Worm (Caenorhabditis elegans) whole organism, mixed stage, embryonic: ENCODE measurements around the gene scc-1.

Source experiments
- ceh-39 ChIP-seq: fragments of 150-350 bp; optimal IDR thresholded peaks from 2 replicates; lab custom pipeline; 2014; ENCODE audit warnings: missing biosample characterization, missing genetic modification characterization
- ces-1 ChIP-seq: fragments of 150-350 bp; optimal IDR thresholded peaks from 2 replicates; lab custom pipeline; 2014; ENCODE audit warnings: missing biosample characterization, missing genetic modification reagents, missing genetic modification characterization
- elt-1 ChIP-seq: sonication (generic microtip); optimal IDR thresholded peaks from 2 replicates; lab custom pipeline; 2017; ENCODE audit warnings: missing genetic modification characterization, mild to moderate bottlenecking, missing compliant biosample characterization, antibody characterized with exemption, moderate library complexity, borderline replicate concordance; ENCODE audit not compliant: insufficient read depth
- hlh-1 ChIP-seq: fragments of 150-350 bp; optimal IDR thresholded peaks from 2 replicates; lab custom pipeline; 2014; ENCODE audit warnings: missing biosample characterization, missing genetic modification reagents, missing genetic modification characterization
- lin-13 ChIP-seq: fragments of 150-350 bp; optimal IDR thresholded peaks from 2 replicates; lab custom pipeline; 2014; ENCODE audit warnings: missing biosample characterization, missing genetic modification characterization
- lsy-2 ChIP-seq: fragments of 150-350 bp; optimal IDR thresholded peaks from 2 replicates; lab custom pipeline; 2014; ENCODE audit warnings: missing biosample characterization, missing genetic modification characterization
- mep-1 ChIP-seq: fragments of 150-350 bp; optimal IDR thresholded peaks from 2 replicates; lab custom pipeline; 2017; ENCODE audit warnings: missing biosample characterization, missing genetic modification reagents, missing genetic modification characterization, inconsistent platforms
- unc-120 ChIP-seq: sonication (generic microtip); optimal IDR thresholded peaks from 2 replicates; lab custom pipeline; 2017; ENCODE audit warnings: missing genetic modification characterization, missing compliant biosample characterization; ENCODE audit not compliant: poor library complexity, severe bottlenecking

DNA sequence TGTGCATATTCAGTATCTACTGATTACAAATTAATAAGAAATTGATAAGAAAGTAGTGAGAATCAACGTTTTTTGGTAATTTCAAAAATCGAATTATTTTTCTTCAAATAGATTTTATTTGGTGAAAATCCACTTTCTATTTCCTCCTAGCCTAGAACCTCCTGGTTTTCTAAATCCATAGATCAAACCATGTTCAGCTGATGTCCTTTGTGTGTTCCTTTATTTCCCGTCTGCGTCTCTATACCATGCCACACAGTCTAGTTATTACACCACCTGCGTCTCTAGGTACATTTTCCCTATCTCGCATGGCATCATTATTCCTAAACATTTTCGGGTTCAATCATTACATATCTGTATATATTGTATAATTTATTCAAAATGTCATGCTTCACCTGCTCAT is 5.4 kb upstream of the scc-1 start, which contains the start of gene F10G7.5:
- TF ChIP-seq ceh-39 (tag; lab: Kevin White, UChicago) (no peak), ces-1 (no peak), elt-1 (no peak), mep-1 (tag; lab: Kevin White, UChicago) (no peak), hlh-1 (tag; lab: Kevin White, UChicago) (no peak), lin-13 (tag; lab: Kevin White, UChicago) (no peak), lsy-2 (tag; lab: Kevin White, UChicago) (no peak), unc-120 (tag; lab: Kevin White, UChicago) (no peak)
